Worm (Caenorhabditis elegans) whole organism, L4 larva: ENCODE results near the gene srxa-12.

Source experiments
- D1046.2 ChIP-seq: fragments of 200-800 bp; sonication (Bioruptor generic); IDR thresholded peaks from 2 replicates; pipeline ENCODE4 v1.3.6; 2022; ENCODE audit warnings: missing genetic modification characterization, missing compliant biosample characterization
- F26F4.8 ChIP-seq: fragments of 200-800 bp; sonication (Bioruptor generic); conservative IDR thresholded peaks from 2 replicates; pipeline ENCODE4 v1.3.6; 2022; ENCODE audit warnings: missing genetic modification characterization, missing compliant biosample characterization
- F37D6.2 ChIP-seq: sonication (generic microtip); optimal IDR thresholded peaks from 2 replicates; lab custom pipeline; 2016; ENCODE audit warnings: mild to moderate bottlenecking, missing genetic modification characterization, missing compliant biosample characterization
- F49E8.2 ChIP-seq: sonication (generic microtip); optimal IDR thresholded peaks from 2 replicates; lab custom pipeline; 2016; ENCODE audit warnings: missing compliant biosample characterization, mild to moderate bottlenecking, missing genetic modification characterization, borderline replicate concordance
- Y48G9A.11 ChIP-seq: fragments of 200-800 bp; sonication (Bioruptor generic); IDR thresholded peaks from 2 replicates; pipeline ENCODE4 v1.3.6; 2022; ENCODE audit warnings: missing genetic modification reagents, missing genetic modification characterization, missing compliant biosample characterization
- aha-1 ChIP-seq: fragments of 150-350 bp; peaks from one replicate; lab custom pipeline; 2014; ENCODE audit warnings: missing biosample characterization, missing genetic modification characterization
- ama-1 ChIP-seq: fragments of 150-350 bp; optimal IDR thresholded peaks from 2 replicates; lab custom pipeline; 2014; ENCODE audit warnings: inconsistent platforms, mixed read lengths
- ceh-20 ChIP-seq: fragments of 200-800 bp; sonication (Bioruptor generic); IDR thresholded peaks from 2 replicates; pipeline ENCODE4 v1.3.6; 2022; ENCODE audit warnings: missing genetic modification reagents, missing genetic modification characterization, missing compliant biosample characterization
- ceh-32 ChIP-seq: sonication (generic microtip); optimal IDR thresholded peaks from 2 replicates; lab custom pipeline; 2016; ENCODE audit warnings: mild to moderate bottlenecking, missing genetic modification characterization, missing compliant biosample characterization; ENCODE audit not compliant: poor library complexity
- ces-1 ChIP-seq: fragments of 150-350 bp; sonication (generic microtip); optimal IDR thresholded peaks from 4 replicates; lab custom pipeline; 2014; ENCODE audit warnings: missing biosample characterization, missing genetic modification reagents, missing genetic modification characterization
- daf-12 ChIP-seq: fragments of 150-350 bp; optimal IDR thresholded peaks from 2 replicates; lab custom pipeline; 2014; ENCODE audit warnings: missing biosample characterization, missing genetic modification reagents, missing genetic modification characterization
- daf-16 ChIP-seq, 3 experiments: sonication (generic microtip); optimal IDR thresholded peaks; 2 replicates each; lab custom pipeline; 2016 to 2017; ENCODE audit warnings: missing genetic modification characterization in 3 of 3, missing genetic modification reagents in 3 of 3, mild to moderate bottlenecking in 2 of 3, missing compliant biosample characterization in 2 of 3, missing biosample characterization in 1 of 3, moderate library complexity in 1 of 3
- daf-19 ChIP-seq: fragments of 200-800 bp; sonication (Bioruptor generic); conservative IDR thresholded peaks from 2 replicates; pipeline ENCODE4 v1.3.6; 2022; ENCODE audit warnings: missing genetic modification characterization, missing compliant biosample characterization
- daf-8 ChIP-seq: fragments of 200-800 bp; sonication (Bioruptor generic); IDR thresholded peaks from 2 replicates; pipeline ENCODE4 v1.3.6; 2022; ENCODE audit warnings: missing genetic modification characterization, missing compliant biosample characterization
- dmd-6 ChIP-seq: fragments of 200-800 bp; sonication (Bioruptor generic); IDR thresholded peaks from 2 replicates; pipeline ENCODE4 v1.3.6; 2022; ENCODE audit warnings: missing genetic modification reagents, missing genetic modification characterization, missing compliant biosample characterization
- dmd-9 ChIP-seq: fragments of 200-800 bp; sonication (Bioruptor generic); IDR thresholded peaks from 2 replicates; pipeline ENCODE4 v1.3.6; 2022; ENCODE audit warnings: missing genetic modification reagents, missing genetic modification characterization, missing compliant biosample characterization
- dve-1 ChIP-seq: sonication (generic microtip); optimal IDR thresholded peaks from 2 replicates; lab custom pipeline; 2017; ENCODE audit warnings: antibody characterized with exemption, mild to moderate bottlenecking, missing genetic modification characterization, missing compliant biosample characterization; ENCODE audit not compliant: insufficient read depth
- egl-43 ChIP-seq: fragments of 200-800 bp; sonication (Bioruptor generic); IDR thresholded peaks from 2 replicates; pipeline ENCODE4 v1.3.6; 2022; ENCODE audit warnings: missing genetic modification reagents, missing genetic modification characterization, missing compliant biosample characterization
- fos-1 ChIP-seq: fragments of 150-350 bp; optimal IDR thresholded peaks from 2 replicates; lab custom pipeline; 2014; ENCODE audit warnings: missing biosample characterization, missing genetic modification characterization
- gei-8 ChIP-seq: fragments of 200-800 bp; sonication (Bioruptor generic); optimal IDR thresholded peaks from 2 replicates; lab custom pipeline; 2018; ENCODE audit warnings: mild to moderate bottlenecking, missing genetic modification characterization, missing compliant biosample characterization
- hif-1 ChIP-seq, 2 experiments: sonication (generic microtip); optimal IDR thresholded peaks; 2 replicates each; lab custom pipeline; 2016 to 2017; ENCODE audit warnings: missing compliant biosample characterization in 2 of 2, missing genetic modification characterization in 2 of 2, missing genetic modification reagents in 2 of 2, missing genotype in 2 of 2, mild to moderate bottlenecking in 1 of 2
- hlh-11 ChIP-seq: fragments of 200-800 bp; sonication (Bioruptor generic); optimal IDR thresholded peaks from 2 replicates; lab custom pipeline; 2018; ENCODE audit warnings: mild to moderate bottlenecking, missing genetic modification characterization, missing compliant biosample characterization
- lin-39 ChIP-seq: fragments of 150-350 bp; optimal IDR thresholded peaks from 2 replicates; lab custom pipeline; 2014; ENCODE audit warnings: missing biosample characterization, missing genetic modification reagents, missing genetic modification characterization
- mep-1 ChIP-seq: fragments of 150-350 bp; sonication (generic microtip); optimal IDR thresholded peaks from 3 replicates; lab custom pipeline; 2014; ENCODE audit warnings: missing biosample characterization, missing genetic modification characterization
- mes-2 ChIP-seq: sonication (generic microtip); optimal IDR thresholded peaks from 2 replicates; lab custom pipeline; 2016; ENCODE audit warnings: missing genotype, mild to moderate bottlenecking, missing genetic modification characterization, missing compliant biosample characterization; ENCODE audit not compliant: poor library complexity, severe bottlenecking
- mxl-2 ChIP-seq: fragments of 200-800 bp; sonication (Bioruptor generic); conservative IDR thresholded peaks from 2 replicates; pipeline ENCODE4 v1.3.6; 2022; ENCODE audit warnings: missing genetic modification reagents, missing genetic modification characterization, missing compliant biosample characterization
- mxl-3 ChIP-seq: fragments of 200-800 bp; sonication (Bioruptor generic); optimal IDR thresholded peaks from 2 replicates; lab custom pipeline; 2018; ENCODE audit warnings: mild to moderate bottlenecking, missing genetic modification characterization, missing compliant biosample characterization
- nhr-102 ChIP-seq: sonication (generic microtip); optimal IDR thresholded peaks from 2 replicates; lab custom pipeline; 2016; ENCODE audit warnings: mild to moderate bottlenecking, missing genetic modification characterization, moderate library complexity, missing compliant biosample characterization
- nhr-11 ChIP-seq: fragments of 150-350 bp; optimal IDR thresholded peaks from 2 replicates; lab custom pipeline; 2014; ENCODE audit warnings: missing biosample characterization, missing genetic modification characterization
- nhr-28 ChIP-seq: fragments of 150-350 bp; optimal IDR thresholded peaks from 2 replicates; lab custom pipeline; 2014; ENCODE audit warnings: missing biosample characterization, missing genetic modification characterization
- nhr-42 ChIP-seq: fragments of 200-800 bp; sonication (Bioruptor generic); IDR thresholded peaks from 2 replicates; pipeline ENCODE4 v1.3.6; 2022; ENCODE audit warnings: missing genetic modification characterization, missing compliant biosample characterization
- nhr-6 ChIP-seq: fragments of 150-350 bp; optimal IDR thresholded peaks from 2 replicates; lab custom pipeline; 2014; ENCODE audit warnings: missing biosample characterization, missing genetic modification characterization
- pha-4 ChIP-seq, 2 experiments: fragments of 150-350 bp in 1 of 2; fragments of 200-800 bp in 1 of 2; sonication (Bioruptor generic) in 1 of 2; IDR thresholded peaks in 1 of 2; optimal IDR thresholded peaks in 1 of 2; 2 replicates each; pipeline versions ENCODE4 v1.3.6 to Lab custom; 2014 to 2022; ENCODE audit warnings: missing genetic modification characterization in 2 of 2, missing genetic modification reagents in 2 of 2, missing biosample characterization in 1 of 2, missing compliant biosample characterization in 1 of 2
- php-3 ChIP-seq: fragments of 200-800 bp; sonication (Bioruptor generic); IDR thresholded peaks from 2 replicates; pipeline ENCODE4 v1.3.6; 2022; ENCODE audit warnings: missing genetic modification reagents, missing genetic modification characterization, missing compliant biosample characterization
- pqm-1 ChIP-seq: sonication (generic microtip); optimal IDR thresholded peaks from 2 replicates; lab custom pipeline; 2017; ENCODE audit warnings: missing biosample characterization, missing genetic modification characterization
- sdz-12 ChIP-seq: fragments of 200-800 bp; sonication (Bioruptor generic); optimal IDR thresholded peaks from 2 replicates; lab custom pipeline; 2018; ENCODE audit warnings: mild to moderate bottlenecking, missing genetic modification characterization, missing compliant biosample characterization
- skn-1 ChIP-seq: fragments of 150-350 bp; optimal IDR thresholded peaks from 2 replicates; lab custom pipeline; 2014; ENCODE audit warnings: missing biosample characterization, missing genetic modification characterization
- snpc-1.2 ChIP-seq: fragments of 200-800 bp; sonication (Bioruptor generic); IDR thresholded peaks from 2 replicates; pipeline ENCODE4 v1.3.6; 2022; ENCODE audit warnings: missing genetic modification reagents, missing genetic modification characterization, missing compliant biosample characterization
- spr-3 ChIP-seq: fragments of 200-800 bp; sonication (Bioruptor generic); optimal IDR thresholded peaks from 2 replicates; lab custom pipeline; 2018; ENCODE audit warnings: mild to moderate bottlenecking, missing genetic modification characterization, missing compliant biosample characterization
- tag-97 ChIP-seq: fragments of 200-800 bp; sonication (Bioruptor generic); IDR thresholded peaks from 2 replicates; pipeline ENCODE4 v1.3.6; 2022; ENCODE audit warnings: missing genetic modification characterization, missing compliant biosample characterization
- unc-62 ChIP-seq, 3 experiments: fragments of 150-350 bp in 1 of 3; sonication (generic microtip); optimal IDR thresholded peaks in 2 of 3; peaks in 1 of 3; 1 replicate in 1 of 3; 2 replicates in 2 of 3; lab custom pipeline; 2014 to 2017; ENCODE audit warnings: missing biosample characterization in 3 of 3, missing genetic modification characterization in 3 of 3, missing genetic modification reagents in 3 of 3, missing genotype in 1 of 3
- zag-1 ChIP-seq: fragments of 150-350 bp; optimal IDR thresholded peaks from 2 replicates; lab custom pipeline; 2014; ENCODE audit warnings: missing biosample characterization, missing genetic modification characterization
- ztf-11 ChIP-seq: fragments of 150-350 bp; optimal IDR thresholded peaks from 2 replicates; lab custom pipeline; 2014; ENCODE audit warnings: missing biosample characterization, missing genetic modification characterization

srxa-12 gene

DNA sequence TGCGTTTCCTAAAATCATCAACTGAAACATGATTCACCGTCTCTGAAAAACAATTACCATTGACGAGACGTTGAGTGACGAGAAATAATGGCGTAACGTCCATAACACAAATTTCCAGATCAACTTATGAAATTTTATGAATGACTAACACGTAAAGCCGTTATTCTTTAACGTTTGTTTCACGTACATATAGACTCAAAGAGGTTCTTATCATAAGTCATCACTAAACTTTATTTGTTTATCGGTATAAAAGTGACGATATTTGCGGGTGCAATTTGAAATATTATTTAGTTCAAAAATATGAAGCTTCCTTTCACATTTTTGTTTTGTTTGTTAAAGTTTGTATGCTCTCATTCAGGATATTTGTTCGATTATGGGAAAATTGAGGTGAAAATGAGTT is 27.3 kb upstream of the srxa-12 start, which contains the start of gene oac-3:
Gene oac-3, plus strand, starts transcription at position 301 of the 400 bp plus-strand sequence.
- no peak for TF ChIP-seq mxl-3
- TF ChIP-seq F26F4.8 (GFP tag; lab: Robert Waterston, UW) = no peak
- no peak for TF ChIP-seq nhr-11

- TF ChIP-seq sdz-12 (GFP tag; lab: Kevin White, UChicago) (no peak), nhr-102 (tag; lab: Kevin White, UChicago) (no peak), spr-3 (GFP tag; lab: Kevin White, UChicago) (no peak), gei-8 (no peak), mxl-2 (no peak), ama-1 (lab: Kevin White, UChicago) (no peak), F49E8.2 (tag; lab: Kevin White, UChicago) (no peak), php-3 (GFP tag; lab: Robert Waterston, UW) (no peak), mes-2 (no peak), ces-1 (GFP tag; lab: Kevin White, UChicago) (no peak), daf-12 (tag; lab: Kevin White, UChicago) (no peak), mep-1 (tag; lab: Kevin White, UChicago) (no peak), ztf-11 (tag; lab: Kevin White, UChicago) (no peak), D1046.2 (GFP tag; lab: Robert Waterston, UW) (no peak), F37D6.2 (no peak), tag-97 (no peak), lin-39 (tag; lab: Kevin White, UChicago) (no peak), dmd-9 (GFP tag; lab: Robert Waterston, UW) (no peak), fos-1 (no peak)
These were observed 24.0 kb upstream of the srxa-12 start, which contains the start of gene C06B3.1 for ce11 chrV:13902495-13902894. Gene C06B3.1, plus strand, starts transcription at chrV:13902795.

DNA sequence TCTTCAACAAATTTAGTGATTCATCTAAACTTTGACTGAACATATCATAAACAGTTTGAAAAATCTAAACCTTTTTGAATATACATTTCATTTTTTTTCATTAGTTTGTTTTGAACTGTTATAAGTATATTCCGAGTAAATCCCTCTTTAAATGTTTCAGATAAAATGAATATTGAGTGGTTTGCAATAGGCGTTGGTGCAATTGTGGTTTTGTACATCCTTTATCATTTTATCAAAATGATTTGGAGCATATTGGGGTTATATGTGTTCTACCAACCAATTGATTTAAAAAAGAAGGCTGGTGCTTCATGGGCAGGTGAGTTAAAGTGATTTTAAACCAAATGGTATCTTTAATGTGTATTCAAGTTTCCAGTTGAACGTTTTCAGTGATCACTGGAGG is 22.1 kb upstream of the srxa-12 start, which contains the start of gene stdh-3:
Gene stdh-3, plus strand, starts transcription at position 166 of the 400 bp plus-strand sequence.
- no peak for TF ChIP-seq dmd-6
- TF ChIP-seq unc-62 (GFP tag; optimal IDR thresholded peaks at IDR 0.05 in 1 of 2; lab: Kevin White, UChicago) = peak in 1 of 2 experiments; percentile 93
- no peak for TF ChIP-seq unc-62 (tag; optimal IDR thresholded peaks at IDR 0.05; lab: Kevin White, UChicago)

ce11 chrV:13906166-13906565 is 20.3 kb upstream of the srxa-12 start, which contains the start of gene stdh-1:
Gene stdh-1, plus strand, starts transcription at chrV:13906492.
- TF ChIP-seq daf-16 (GFP tag; optimal IDR thresholded peaks at IDR 0.05; lab: Kevin White, UChicago) (no peak), daf-16 (tag; optimal IDR thresholded peaks at IDR 0.05; lab: Kevin White, UChicago) (peak; percentile 76), nhr-42 (GFP tag; lab: Robert Waterston, UW) (no peak), hlh-11 (tag; lab: Kevin White, UChicago) (peak; percentile 22), nhr-6 (tag; lab: Kevin White, UChicago) (peak; percentile 9), php-3 (GFP tag; lab: Robert Waterston, UW) (peak; percentile 47; the same call in 1 of the 2 replicates), dve-1 (tag; lab: Kevin White, UChicago) (peak; percentile 8), aha-1 (peak; percentile 20), mxl-2 (no peak), hif-1 (tag; optimal IDR thresholded peaks at IDR 0.05; lab: Kevin White, UChicago) (peak in 1 of 2 experiments; percentile 30), pqm-1 (no peak), nhr-28 (tag; lab: Kevin White, UChicago) (peak; percentile 24)

DNA sequence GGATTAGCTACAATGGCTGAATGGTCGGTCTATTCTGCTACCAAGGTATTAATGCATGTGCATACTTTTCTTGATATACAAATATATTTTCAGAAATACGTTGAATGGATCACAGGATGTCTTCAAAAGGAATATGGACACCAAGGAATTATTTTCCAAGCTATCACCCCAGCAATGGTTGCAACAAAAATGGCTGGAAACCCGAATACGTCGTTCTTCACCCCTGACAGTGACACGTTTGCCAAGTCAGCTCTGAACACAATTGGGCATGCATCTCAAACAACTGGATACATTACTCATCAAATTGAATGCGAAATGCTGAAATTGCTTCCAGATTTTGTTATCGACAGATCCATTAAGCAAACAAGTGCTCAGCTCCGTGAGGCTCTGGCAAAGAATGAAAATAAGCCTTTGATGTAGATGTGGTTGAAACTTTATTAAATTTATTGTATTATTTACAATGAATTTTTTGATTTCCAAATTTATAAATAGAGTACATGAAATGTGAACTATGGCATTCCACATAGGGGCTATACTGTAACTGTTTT is 18.9 kb upstream of the srxa-12 start:
- TF ChIP-seq snpc-1.2 (GFP tag; lab: Robert Waterston, UW) = peak; percentile 27; the same call in 1 of the 2 replicates
- peak in 1 of 2 experiments; percentile 1 for TF ChIP-seq daf-16 (GFP tag; optimal IDR thresholded peaks at IDR 0.05; lab: Kevin White, UChicago)
- peak; percentile 18 for TF ChIP-seq daf-16 (tag; optimal IDR thresholded peaks at IDR 0.05; lab: Kevin White, UChicago)
- no peak for TF ChIP-seq ceh-32
- no peak for TF ChIP-seq tag-97
- TF ChIP-seq ceh-20 (GFP tag; lab: Robert Waterston, UW) = no peak
- TF ChIP-seq daf-8 (GFP tag; lab: Robert Waterston, UW) = no peak
- TF ChIP-seq Y48G9A.11 (GFP tag; lab: Robert Waterston, UW) = no peak; the same call in 1 of the 2 replicates
- TF ChIP-seq zag-1 = no peak
- TF ChIP-seq skn-1 (tag; lab: Kevin White, UChicago) = no peak
- peak; percentile 37 for TF ChIP-seq pha-4 (GFP tag; IDR thresholded peaks at IDR 0.05; lab: Robert Waterston, UW)
- no peak for TF ChIP-seq pha-4 (tag; optimal IDR thresholded peaks at IDR 0.05; lab: Kevin White, UChicago)
- no peak for TF ChIP-seq daf-19 (GFP tag; lab: Robert Waterston, UW)
- peak; percentile 73 for TF ChIP-seq egl-43 (GFP tag; lab: Robert Waterston, UW)
